Fruit fly (Drosophila melanogaster): ENCODE measurements around the gene kek5.

Gene kek5

dm6 chrX:19361406-19361859 lies 8.5 kb downstream of the kek5 start (continued):
- TF ChIP-seq NFAT (GFP tag; IDR thresholded peaks at IDR 0.05) (no peak), CG32772 (GFP tag; IDR thresholded peaks at IDR 0.05) (0 out of 2 replicates have a peak, but pooled peaks have one; percentile 20), Hey (tag; optimal IDR thresholded peaks at IDR 0.05) (no peak), ATbp (GFP tag; optimal IDR thresholded peaks at IDR 0.05) (peak; percentile 54), stwl (tag; optimal IDR thresholded peaks at IDR 0.05) (no peak), pum (GFP tag; optimal IDR thresholded peaks at IDR 0.05) (no peak), CG13287 (GFP tag; IDR thresholded peaks at IDR 0.05; ENCODE audit: partially characterized antibody) (no peak), NC2β (GFP tag; optimal IDR thresholded peaks at IDR 0.05) (peak; percentile 63), chif (GFP tag; optimal IDR thresholded peaks at IDR 0.05) (peak; percentile 20 to 54), gem (tag; optimal IDR thresholded peaks at IDR 0.05) (peak; percentile 78), CG1024 (GFP tag; IDR thresholded peaks at IDR 0.05) (no peak), zfh1 (GFP tag; IDR thresholded peaks at IDR 0.05) (0 out of 3 replicates have a peak, but pooled peaks have one; percentile 20), Deaf1 (tag; optimal IDR thresholded peaks at IDR 0.05) (peak; percentile 8), Doc2 (GFP tag; IDR thresholded peaks at IDR 0.05) (no peak), CG30403 (GFP tag; optimal IDR thresholded peaks at IDR 0.05) (peak; percentile 47), CG32767 (GFP tag; IDR thresholded peaks at IDR 0.05) (peak; percentile 38; the same call in 1 of the 2 replicates), CG14710 (tag; optimal IDR thresholded peaks at IDR 0.05) (peak; percentile 33), Xrp1 (GFP tag; IDR thresholded peaks at IDR 0.05) (peak; percentile 51; the same call in 1 of the 2 replicates), wdn (GFP tag; IDR thresholded peaks at IDR 0.05) (no peak), row (GFP tag; IDR thresholded peaks at IDR 0.05) (peak; percentile 60; the same call in 2 of the 3 replicates), CG7963 (GFP tag; IDR thresholded peaks at IDR 0.05; ENCODE audit: partially characterized antibody) (no peak), CG12942 (GFP tag; optimal IDR thresholded peaks at IDR 0.05) (peak; percentile 11), CG6654 (GFP tag; optimal IDR thresholded peaks at IDR 0.05) (peak; percentile 26), CrebB (tag; optimal IDR thresholded peaks at IDR 0.05) (no peak), lbe (GFP tag; optimal IDR thresholded peaks at IDR 0.05) (peak; percentile 17), prd (optimal IDR thresholded peaks at IDR 0.05) (no peak), prd (GFP tag; IDR thresholded peaks at IDR 0.05) (peak; percentile 44; the same call in 2 of the 3 replicates), Dll (GFP tag; IDR thresholded peaks at IDR 0.05; ENCODE audit: partially characterized antibody) (no peak), fd64A (GFP tag; optimal IDR thresholded peaks at IDR 0.05) (no peak), CG7556 (GFP tag; optimal IDR thresholded peaks at IDR 0.05) (peak; percentile 72), Scr (GFP tag; IDR thresholded peaks at IDR 0.05; ENCODE audit: partially characterized antibody) (no peak), CG17361 (GFP tag; IDR thresholded peaks at IDR 0.05) (peak; percentile 71), pzg (GFP tag; optimal IDR thresholded peaks at IDR 0.05) (no peak), CG14014 (GFP tag; IDR thresholded peaks at IDR 0.05) (0 out of 2 replicates have a peak, but pooled peaks have one; percentile 11), repo (GFP tag; optimal IDR thresholded peaks at IDR 0.05) (no peak), CG15601 (tag; optimal IDR thresholded peaks at IDR 0.05) (peak; percentile 19), CG16863 (GFP tag; optimal IDR thresholded peaks at IDR 0.05) (peak; percentile 29), Bdp1 (GFP tag; optimal IDR thresholded peaks at IDR 0.05) (peak; percentile 19), croc (GFP tag; conservative IDR thresholded peaks at IDR 0.05) (no peak; the same call in 2 of the 3 replicates), CkIIα-i1 (GFP tag; IDR thresholded peaks at IDR 0.05) (no peak), gcm2 (GFP tag; optimal IDR thresholded peaks at IDR 0.05) (no peak), jigr1 (GFP tag; IDR thresholded peaks at IDR 0.05) (no peak), aop (GFP tag; IDR thresholded peaks at IDR 0.05) (no peak), da (GFP tag; optimal IDR thresholded peaks at IDR 0.05) (no peak), CG7839 (tag; optimal IDR thresholded peaks at IDR 0.05) (peak; percentile 65), CG18619 (GFP tag; optimal IDR thresholded peaks at IDR 0.05) (peak; percentile 46), HmgD (GFP tag; optimal IDR thresholded peaks at IDR 0.05) (peak; percentile 2), Ssrp (tag; optimal IDR thresholded peaks at IDR 0.05) (peak; percentile 52), Nf-YA (GFP tag; IDR thresholded peaks at IDR 0.05) (no peak), CG4424 (GFP tag; optimal IDR thresholded peaks at IDR 0.05) (peak; percentile 46), lab (GFP tag; optimal IDR thresholded peaks at IDR 0.05) (peak; percentile 69)

Data from whole organism, embryonic.